Fruit fly (Drosophila melanogaster) whole organism, embryonic: ENCODE data around the gene CG4230.

ENCODE experiments used
- Blimp-1 ChIP-seq: fragments of 200-800 bp; sonication (Bioruptor generic); optimal IDR thresholded peaks from 3 replicates; lab custom pipeline; 2018; ENCODE audit warnings: missing biosample characterization, missing genetic modification characterization, mild to moderate bottlenecking, moderate library complexity, missing genetic modification reagents
- CG12219 ChIP-seq: fragments of 200-800 bp; sonication (Bioruptor generic); optimal IDR thresholded peaks from 3 replicates; lab custom pipeline; 2018; ENCODE audit warnings: missing biosample characterization, mild to moderate bottlenecking, missing genetic modification characterization
- CG32767 ChIP-seq: fragments of 200-800 bp; sonication (Bioruptor generic); IDR thresholded peaks from 2 replicates; pipeline ENCODE4 v1.3.6; 2022; ENCODE audit warnings: missing biosample characterization, missing genetic modification characterization
- CG34422 ChIP-seq: fragments of 200-800 bp; sonication (Bioruptor generic); IDR thresholded peaks from 3 replicates; pipeline ENCODE4 v1.3.6; 2022; ENCODE audit warnings: missing biosample characterization, missing genetic modification characterization
- CG3995 ChIP-seq: fragments of 200-800 bp; sonication (Bioruptor generic); optimal IDR thresholded peaks from 3 replicates; lab custom pipeline; 2016; ENCODE audit warnings: missing biosample characterization, missing genetic modification characterization
- Camta ChIP-seq: fragments of 200-800 bp; sonication (Bioruptor generic); optimal IDR thresholded peaks from 2 replicates; lab custom pipeline; 2016; ENCODE audit warnings: missing biosample characterization, missing genetic modification characterization
- Nf-YB ChIP-seq: fragments of 200-800 bp; sonication (Bioruptor generic); optimal IDR thresholded peaks from 3 replicates; lab custom pipeline; 2019; ENCODE audit warnings: missing biosample characterization, mild to moderate bottlenecking, missing genetic modification characterization, moderate library complexity
- Ssrp ChIP-seq: fragments of 200-800 bp; sonication (Bioruptor generic); optimal IDR thresholded peaks from 2 replicates; lab custom pipeline; 2018; ENCODE audit warnings: missing biosample characterization, mild to moderate bottlenecking, missing genetic modification characterization, moderate library complexity
- Trl ChIP-seq, 3 experiments: fragments of >200 bp in 2 of 3; fragments of 200-800 bp in 1 of 3; sonication (Bioruptor generic) in 1 of 3; optimal IDR thresholded peaks; 2 replicates in 1 of 3; 3 replicates in 2 of 3; lab custom pipeline; 2016 to 2017; ENCODE audit warnings: missing biosample characterization in 1 of 3, missing genetic modification characterization in 1 of 3
- Xbp1 ChIP-seq: fragments of 200-800 bp; sonication (Bioruptor generic); optimal IDR thresholded peaks from 3 replicates; lab custom pipeline; 2016; ENCODE audit warnings: missing biosample characterization, mild to moderate bottlenecking, missing genetic modification characterization
- bowl ChIP-seq: fragments of 200-800 bp; sonication (Bioruptor generic); IDR thresholded peaks from 2 replicates; pipeline ENCODE4 v1.3.6; 2022; ENCODE audit warnings: missing biosample characterization, missing genetic modification characterization
- exex ChIP-seq: fragments of 200-800 bp; sonication (Bioruptor generic); optimal IDR thresholded peaks from 4 replicates; lab custom pipeline; 2018; ENCODE audit warnings: missing biosample characterization, mild to moderate bottlenecking, missing genetic modification characterization, moderate library complexity
- fd3F ChIP-seq: fragments of 200-800 bp; sonication (Bioruptor generic); optimal IDR thresholded peaks from 2 replicates; lab custom pipeline; 2018; ENCODE audit warnings: missing biosample characterization, mild to moderate bottlenecking, missing genetic modification characterization, moderate library complexity
- pzg ChIP-seq: fragments of 200-800 bp; sonication (Bioruptor generic); optimal IDR thresholded peaks from 3 replicates; lab custom pipeline; 2018; ENCODE audit warnings: missing biosample characterization, mild to moderate bottlenecking, missing genetic modification characterization, moderate library complexity
- repo ChIP-seq: fragments of 200-800 bp; sonication (Bioruptor generic); optimal IDR thresholded peaks from 2 replicates; lab custom pipeline; 2016; ENCODE audit warnings: missing biosample characterization, missing genetic modification characterization
- unc-4 ChIP-seq: fragments of 200-800 bp; sonication (Bioruptor generic); IDR thresholded peaks from 2 replicates; pipeline ENCODE4 v1.3.6; 2022; ENCODE audit warnings: missing biosample characterization, missing genetic modification characterization; ENCODE audit not compliant: partially characterized antibody

Gene CG4230

dm6 chr2L:5147188-5147855 is 51.3 kb downstream of the CG4230 start (continued):
- no peak for TF ChIP-seq Nf-YB (GFP tag; lab: Kevin White, UChicago)
- no peak for TF ChIP-seq Ssrp
- TF ChIP-seq CG32767 (GFP tag; lab: Robert Waterston, UW), result no peak
- TF ChIP-seq pzg (GFP tag; lab: Kevin White, UChicago), result no peak
- TF ChIP-seq CG12219 (GFP tag; lab: Kevin White, UChicago), result no peak

- TF ChIP-seq CG3995 (GFP tag; lab: Kevin White, UChicago) (peak; percentile 72), repo (GFP tag; lab: Kevin White, UChicago) (no peak), Xbp1 (GFP tag; lab: Kevin White, UChicago) (no peak), unc-4 (0 out of 2 replicates have a peak, but pooled peaks have one; percentile 4), Blimp-1 (GFP tag; lab: Kevin White, UChicago) (peak; percentile 34), bowl (GFP tag; lab: Robert Waterston, UW) (no peak), exex (tag; lab: Kevin White, UChicago) (peak; percentile 46), CG34422 (no peak), Camta (no peak), fd3F (GFP tag; lab: Kevin White, UChicago) (no peak), Trl (optimal IDR thresholded peaks at IDR 0.05; lab: Kevin White, UChicago) (peak in 1 of 2 experiments; percentile 48), Trl (GFP tag; optimal IDR thresholded peaks at IDR 0.05; lab: Kevin White, UChicago) (no peak)
These were observed 51.8 kb downstream of the CG4230 start for dm6 chr2L:5147876-5148275.
